Fruit fly (Drosophila melanogaster) whole organism, pupa: ENCODE measurements around the gene CG33229.

Experiments used
- CG10348 ChIP-seq: fragments of 200-800 bp; sonication (Bioruptor generic); IDR thresholded peaks from 2 replicates; pipeline ENCODE4 v1.3.6; 2022; ENCODE audit warnings: missing biosample characterization, missing genetic modification characterization
- CG12605 ChIP-seq: fragments of 200-800 bp; sonication (Bioruptor generic); IDR thresholded peaks from 2 replicates; pipeline ENCODE4 v1.3.6; 2022; ENCODE audit warnings: missing biosample characterization, missing genetic modification characterization
- CG13204 ChIP-seq: fragments of 200-800 bp; sonication (Bioruptor generic); optimal IDR thresholded peaks from 2 replicates; lab custom pipeline; 2018; ENCODE audit warnings: missing biosample characterization, mild to moderate bottlenecking, missing genetic modification characterization, moderate library complexity
- CG14655 ChIP-seq: fragments of 200-800 bp; sonication (Bioruptor generic); optimal IDR thresholded peaks from 3 replicates; lab custom pipeline; 2017; ENCODE audit warnings: mild to moderate bottlenecking, missing biosample characterization, missing genetic modification reagents, missing genetic modification characterization
- CG15710 ChIP-seq: fragments of 200-800 bp; sonication (Bioruptor generic); optimal IDR thresholded peaks from 2 replicates; lab custom pipeline; 2018; ENCODE audit warnings: missing biosample characterization, mild to moderate bottlenecking, missing genetic modification characterization, moderate library complexity
- CG17806 ChIP-seq: fragments of 200-800 bp; sonication (Bioruptor generic); optimal IDR thresholded peaks from 2 replicates; lab custom pipeline; 2018; ENCODE audit warnings: missing biosample characterization, mild to moderate bottlenecking, missing genetic modification characterization, moderate library complexity
- CG32121 ChIP-seq: fragments of 200-800 bp; sonication (Bioruptor generic); IDR thresholded peaks from 2 replicates; pipeline ENCODE4 v1.3.6; 2022; ENCODE audit warnings: missing biosample characterization, missing genetic modification characterization
- CG34367 ChIP-seq: fragments of 200-800 bp; sonication (Bioruptor generic); optimal IDR thresholded peaks from 2 replicates; lab custom pipeline; 2018; ENCODE audit warnings: missing biosample characterization, mild to moderate bottlenecking, missing genetic modification characterization
- CG4496 ChIP-seq: fragments of 200-800 bp; sonication (Bioruptor generic); IDR thresholded peaks from 3 replicates; pipeline ENCODE4 v1.3.6; 2022; ENCODE audit warnings: missing biosample characterization, missing genetic modification characterization
- CG8159 ChIP-seq: fragments of 200-800 bp; sonication (Bioruptor generic); optimal IDR thresholded peaks from 3 replicates; lab custom pipeline; 2018; ENCODE audit warnings: missing biosample characterization, mild to moderate bottlenecking, missing genetic modification characterization, moderate library complexity
- CG8301 ChIP-seq: fragments of 200-800 bp; sonication (Bioruptor generic); optimal IDR thresholded peaks from 2 replicates; lab custom pipeline; 2018; ENCODE audit warnings: missing biosample characterization, mild to moderate bottlenecking, missing genetic modification characterization
- CG9948 ChIP-seq: fragments of 200-800 bp; sonication (Bioruptor generic); optimal IDR thresholded peaks from 2 replicates; lab custom pipeline; 2018; ENCODE audit warnings: missing biosample characterization, mild to moderate bottlenecking, missing genetic modification characterization, moderate library complexity
- D1 ChIP-seq: fragments of 200-800 bp; sonication (Bioruptor generic); optimal IDR thresholded peaks from 2 replicates; lab custom pipeline; 2018; ENCODE audit warnings: missing biosample characterization, mild to moderate bottlenecking, missing genetic modification characterization, moderate library complexity
- EcR ChIP-seq: fragments of 200-800 bp; sonication (Bioruptor generic); optimal IDR thresholded peaks from 3 replicates; lab custom pipeline; 2019; ENCODE audit warnings: missing biosample characterization, missing genetic modification characterization, mild to moderate bottlenecking, moderate library complexity, missing genetic modification reagents
- Ets98B ChIP-seq: fragments of 200-800 bp; sonication (Bioruptor generic); IDR thresholded peaks from 2 replicates; pipeline ENCODE4 v1.3.6; 2022; ENCODE audit warnings: missing biosample characterization, missing genetic modification characterization
- Pif1A ChIP-seq: fragments of 200-800 bp; sonication (Bioruptor generic); optimal IDR thresholded peaks from 3 replicates; lab custom pipeline; 2016; ENCODE audit warnings: missing biosample characterization, missing genetic modification characterization
- Pif1B ChIP-seq: fragments of 200-800 bp; sonication (Bioruptor generic); optimal IDR thresholded peaks from 3 replicates; lab custom pipeline; 2016; ENCODE audit warnings: missing biosample characterization, missing genetic modification characterization
- Snoo ChIP-seq: fragments of 200-800 bp; sonication (Bioruptor generic); optimal IDR thresholded peaks from 3 replicates; lab custom pipeline; 2017; ENCODE audit warnings: missing biosample characterization, mild to moderate bottlenecking, missing genetic modification characterization, inconsistent platforms
- fd96Ca ChIP-seq: fragments of 200-800 bp; sonication (Bioruptor generic); IDR thresholded peaks from 3 replicates; pipeline ENCODE4 v1.3.6; 2022; ENCODE audit warnings: missing biosample characterization, missing genetic modification characterization
- gl ChIP-seq: fragments of 200-800 bp; sonication (Bioruptor generic); optimal IDR thresholded peaks from 2 replicates; lab custom pipeline; 2018; ENCODE audit warnings: missing biosample characterization, mild to moderate bottlenecking, missing genetic modification characterization
- rn ChIP-seq: fragments of 200-800 bp; sonication (Bioruptor generic); IDR thresholded peaks from 2 replicates; pipeline ENCODE4 v1.3.6; 2022; ENCODE audit warnings: missing biosample characterization, missing genetic modification characterization

CG33229 gene

dm6 chr3L:212520-212919 is 11.1 kb upstream of the CG33229 start, which contains the start of the genes thoc7 and Dis3l2:
thoc7 (minus strand) TSS chr3L:212687.
Dis3l2 (plus strand) TSS chr3L:212709.
- TF ChIP-seq CG14655 (GFP tag; lab: Kevin White, UChicago) (no peak), CG8301 (tag; lab: Kevin White, UChicago) (no peak), CG4496 (no peak), CG12605 (GFP tag; lab: Robert Waterston, UW) (no peak), D1 (no peak)
- TF ChIP-seq, all 21 proteins: peak for 0

dm6 chr3L:216325-216724 is 7.3 kb upstream of the CG33229 start, which contains the start of gene Kaz1-ORFB:
Kaz1-ORFB (plus strand) TSS chr3L:216625.
- TF ChIP-seq rn (GFP tag; lab: Robert Waterston, UW) (no peak), CG14655 (GFP tag; lab: Kevin White, UChicago) (no peak), EcR (no peak), CG10348 (GFP tag; lab: Robert Waterston, UW) (no peak), Snoo (tag; lab: Kevin White, UChicago) (no peak), CG12605 (GFP tag; lab: Robert Waterston, UW) (no peak), CG8301 (tag; lab: Kevin White, UChicago) (no peak), CG17806 (tag; lab: Kevin White, UChicago) (no peak), CG8159 (tag; lab: Kevin White, UChicago) (no peak), Pif1A (no peak), CG4496 (no peak), CG15710 (no peak), Ets98B (no peak), CG34367 (tag; lab: Kevin White, UChicago) (no peak), Pif1B (no peak), CG32121 (no peak), fd96Ca (GFP tag; lab: Robert Waterston, UW) (no peak), D1 (no peak), CG13204 (GFP tag; lab: Kevin White, UChicago) (no peak), gl (tag; lab: Kevin White, UChicago) (no peak)

dm6 chr3L:217480-218118 is 6.1 kb upstream of the CG33229 start, which contains the start of gene CG13877:
CG13877 (plus strand) TSS chr3L:218068.
- TF ChIP-seq EcR (peak; percentile 50), CG32121 (no peak), Ets98B (no peak), CG9948 (tag; lab: Kevin White, UChicago) (no peak)

- TF ChIP-seq CG4496 (peak; percentile 58), CG8159 (tag; lab: Kevin White, UChicago) (peak; percentile 26), fd96Ca (GFP tag; lab: Robert Waterston, UW) (peak; percentile 56; the same call in 2 of the 3 replicates), Snoo (tag; lab: Kevin White, UChicago) (no peak), CG32121 (no peak), CG12605 (GFP tag; lab: Robert Waterston, UW) (peak; percentile 15; the same call in 1 of the 2 replicates)
Observed at dm6 chr3L:224004-224951, 626 bp downstream of the CG33229 start.

- TF ChIP-seq CG10348 (GFP tag; lab: Robert Waterston, UW): no peak
- TF ChIP-seq CG4496: no peak
- no peak for TF ChIP-seq CG34367 (tag; lab: Kevin White, UChicago)
- TF ChIP-seq CG14655 (GFP tag; lab: Kevin White, UChicago): no peak
Observed at dm6 chr3L:225120-225519, 1.5 kb downstream of the CG33229 start.

dm6 chr3L:231504-231903 is 7.9 kb downstream of the CG33229 start, which contains the start of gene CG42846:
CG42846 (minus strand) TSS chr3L:231604.
- TF ChIP-seq Ets98B: no peak
- no peak for TF ChIP-seq CG14655 (GFP tag; lab: Kevin White, UChicago)
- TF ChIP-seq gl (tag; lab: Kevin White, UChicago): no peak
- TF ChIP-seq Snoo (tag; lab: Kevin White, UChicago): no peak
- no peak for TF ChIP-seq CG8301 (tag; lab: Kevin White, UChicago)
- no peak for TF ChIP-seq CG15710
- TF ChIP-seq CG13204 (GFP tag; lab: Kevin White, UChicago): no peak
- TF ChIP-seq rn (GFP tag; lab: Robert Waterston, UW): no peak

- TF ChIP-seq D1: no peak
- no peak for TF ChIP-seq rn (GFP tag; lab: Robert Waterston, UW)
- TF ChIP-seq Snoo (tag; lab: Kevin White, UChicago): no peak
- no peak for TF ChIP-seq CG12605 (GFP tag; lab: Robert Waterston, UW)
Observed at dm6 chr3L:232267-232666, 8.6 kb downstream of the CG33229 start, which contains the start of gene CG34454. CG34454 (minus strand) TSS chr3L:232350.
